Worm (Caenorhabditis elegans): ENCODE results near the gene F37A8.5.

F37A8.5 gene

DNA sequence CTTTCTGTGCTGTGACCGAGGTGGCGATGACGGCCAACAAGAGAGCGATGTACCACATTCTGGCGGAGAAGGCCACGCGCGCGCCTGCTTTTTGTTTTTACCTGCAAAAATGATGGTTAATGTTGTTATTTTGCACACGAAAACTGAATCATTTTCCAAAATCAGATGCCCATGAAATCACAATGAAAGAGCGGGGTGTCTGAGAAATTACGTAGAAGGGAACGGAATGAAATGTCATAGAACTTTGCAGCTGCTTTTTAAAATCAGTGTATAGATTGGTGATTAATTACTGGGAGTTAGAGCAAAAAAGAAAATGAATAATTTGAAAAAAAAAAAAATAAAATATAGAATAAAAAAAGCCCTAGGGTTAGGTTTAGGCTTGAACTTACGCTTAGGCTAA, 20.6 kb upstream of the F37A8.5 start, which contains the start of gene npl-10:
npl-10 (minus strand) TSS at position 101 of the 400 bp plus-strand sequence.
- TF ChIP-seq him-1 (tag; optimal IDR thresholded peaks at IDR 0.05) = no peak
- TF ChIP-seq W03F9.2 (tag; optimal IDR thresholded peaks at IDR 0.05) = no peak
- no peak for TF ChIP-seq dao-5 (tag; optimal IDR thresholded peaks at IDR 0.05)

DNA sequence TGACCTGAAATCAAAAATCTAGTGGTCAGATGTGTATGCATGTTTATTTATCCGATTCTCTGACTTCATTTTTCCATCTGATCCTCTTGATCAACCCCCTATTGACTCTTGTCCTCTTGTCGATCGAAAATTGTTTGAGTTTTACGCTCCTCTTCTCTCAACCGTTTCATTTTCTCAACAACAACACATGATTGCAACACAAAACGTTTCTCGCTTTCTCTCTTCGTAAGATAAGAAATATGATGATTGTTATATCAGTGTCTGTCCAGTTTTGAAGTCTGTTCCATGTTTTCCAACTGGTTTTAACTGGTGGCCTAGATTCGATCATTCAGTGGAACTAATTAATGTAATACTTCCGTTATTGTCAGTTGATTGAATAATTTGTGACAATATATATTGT, 4.4 kb upstream of the F37A8.5 start:
- no peak for TF ChIP-seq dao-5 (tag; optimal IDR thresholded peaks at IDR 0.05)
- no peak for TF ChIP-seq him-1 (tag; optimal IDR thresholded peaks at IDR 0.05)
- no peak for TF ChIP-seq W03F9.2 (tag; optimal IDR thresholded peaks at IDR 0.05)

DNA sequence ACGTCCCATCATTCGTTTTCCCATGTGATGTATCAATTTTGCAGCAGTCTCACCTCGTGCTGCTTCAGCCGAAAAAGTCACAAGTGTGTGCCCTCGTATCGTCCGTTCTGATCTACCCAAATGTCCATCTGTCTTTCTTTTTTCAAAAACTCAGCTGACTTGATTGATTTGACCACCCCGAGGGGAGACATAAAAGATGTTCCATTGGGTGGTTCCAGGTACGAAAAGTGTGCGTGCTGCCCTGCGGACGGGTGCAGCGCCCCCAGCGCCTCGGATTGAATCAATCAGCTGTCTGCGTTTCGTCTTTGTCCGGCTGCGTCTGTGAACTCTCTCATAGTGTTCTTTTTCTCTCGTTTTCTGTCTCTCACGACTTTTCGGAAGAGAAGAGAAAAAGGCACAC, 3.2 kb upstream of the F37A8.5 start:
- TF ChIP-seq him-1 (tag; optimal IDR thresholded peaks at IDR 0.05) (peak; percentile 26), dao-5 (tag; optimal IDR thresholded peaks at IDR 0.05) (no peak), W03F9.2 (tag; optimal IDR thresholded peaks at IDR 0.05) (no peak)

DNA sequence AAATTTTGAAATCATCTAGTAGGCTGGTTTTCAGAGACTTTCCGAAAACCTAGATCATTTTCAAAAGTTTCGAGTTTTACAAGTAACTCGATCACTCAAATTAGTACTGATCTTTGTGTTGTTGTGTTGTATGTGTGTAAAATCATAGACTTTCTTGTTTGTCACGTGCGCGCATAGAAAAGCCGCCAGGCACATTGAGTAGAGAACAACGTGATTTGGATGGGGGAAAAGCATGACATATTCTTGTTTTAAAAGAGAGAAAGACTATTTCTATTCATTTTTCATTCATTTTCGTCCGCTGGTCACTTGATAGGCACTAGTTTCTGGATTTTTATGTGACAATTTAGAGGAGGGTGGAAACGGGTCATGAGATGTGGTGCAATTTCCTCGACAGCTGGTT, 2.2 kb upstream of the F37A8.5 start:
- TF ChIP-seq W03F9.2 (tag; optimal IDR thresholded peaks at IDR 0.05) (no peak), him-1 (tag; optimal IDR thresholded peaks at IDR 0.05) (no peak), dao-5 (tag; optimal IDR thresholded peaks at IDR 0.05) (no peak)

DNA sequence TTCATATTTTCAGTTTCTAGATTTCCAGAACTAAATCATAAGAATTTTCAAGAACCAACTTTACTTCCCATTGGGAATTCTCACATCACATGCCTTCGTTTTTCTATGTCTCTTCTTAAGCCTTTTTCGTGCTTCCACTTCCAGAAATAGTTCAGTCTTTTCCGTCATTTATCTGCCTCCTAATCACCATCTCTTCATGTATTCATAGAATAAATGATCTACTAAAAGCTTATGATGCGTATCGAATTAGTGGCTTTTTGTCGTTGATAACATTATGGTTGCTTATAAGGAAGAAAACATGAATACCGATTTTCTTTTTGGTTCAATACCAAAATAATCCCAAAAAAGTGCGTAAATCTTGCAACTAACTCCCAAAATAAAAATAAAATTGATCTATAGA, 1.6 kb upstream of the F37A8.5 start:
- TF ChIP-seq dao-5 (tag; optimal IDR thresholded peaks at IDR 0.05) = no peak
- no peak for TF ChIP-seq him-1 (tag; optimal IDR thresholded peaks at IDR 0.05)
- no peak for TF ChIP-seq W03F9.2 (tag; optimal IDR thresholded peaks at IDR 0.05)

DNA sequence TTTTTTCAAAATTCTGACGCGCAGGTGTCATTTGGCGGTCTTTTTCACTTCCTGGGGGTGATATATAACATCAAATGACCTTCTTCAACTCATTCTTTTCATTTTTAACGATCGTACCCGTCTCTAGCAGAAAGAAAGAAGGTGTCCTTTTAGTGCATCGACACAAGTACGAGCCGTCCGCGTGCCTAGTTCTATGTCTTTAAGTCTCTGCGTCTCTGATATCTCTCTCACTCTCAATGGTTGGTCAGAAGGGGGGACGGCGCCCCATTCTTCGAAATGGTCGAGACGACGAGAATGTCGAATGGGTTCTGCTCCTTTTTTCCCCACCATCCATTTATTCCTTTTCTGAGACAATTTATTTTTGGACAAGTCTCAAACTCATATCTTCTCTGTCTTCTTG, 750 bp upstream of the F37A8.5 start:
- TF ChIP-seq dao-5 (tag; optimal IDR thresholded peaks at IDR 0.05) (no peak), him-1 (tag; optimal IDR thresholded peaks at IDR 0.05) (peak; percentile 39)

DNA sequence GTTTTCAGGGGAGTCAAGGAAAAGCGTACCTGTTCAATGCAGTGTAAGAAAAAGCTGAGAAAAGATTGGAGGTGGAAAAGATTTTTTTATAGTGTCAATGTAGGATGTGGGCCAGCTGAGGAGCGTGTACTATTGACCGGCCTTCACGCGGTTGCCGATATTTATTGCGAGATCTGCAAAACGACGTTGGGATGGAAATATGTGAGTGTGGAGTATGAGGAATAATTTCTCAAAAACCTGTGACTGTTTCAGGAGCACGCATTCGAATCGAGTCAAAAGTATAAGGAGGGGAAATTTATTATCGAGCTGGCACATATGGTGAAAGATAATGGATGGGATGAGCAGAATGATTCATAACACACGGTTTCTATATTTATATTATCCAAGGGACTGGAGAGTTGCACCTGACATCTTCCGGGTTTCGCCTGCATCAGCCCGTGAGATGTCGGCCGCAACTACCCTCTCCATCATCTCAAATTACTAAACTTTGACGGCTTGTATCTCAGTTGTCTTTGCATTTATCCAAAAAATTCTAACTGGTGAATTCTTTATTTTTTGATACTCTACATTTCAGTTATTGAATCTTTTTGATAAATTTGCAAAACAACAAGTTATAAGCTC, 805 bp downstream of the F37A8.5 start:
- TF ChIP-seq him-1 (tag; optimal IDR thresholded peaks at IDR 0.05) (no peak), dao-5 (tag; optimal IDR thresholded peaks at IDR 0.05) (no peak), W03F9.2 (tag; optimal IDR thresholded peaks at IDR 0.05) (no peak)

DNA sequence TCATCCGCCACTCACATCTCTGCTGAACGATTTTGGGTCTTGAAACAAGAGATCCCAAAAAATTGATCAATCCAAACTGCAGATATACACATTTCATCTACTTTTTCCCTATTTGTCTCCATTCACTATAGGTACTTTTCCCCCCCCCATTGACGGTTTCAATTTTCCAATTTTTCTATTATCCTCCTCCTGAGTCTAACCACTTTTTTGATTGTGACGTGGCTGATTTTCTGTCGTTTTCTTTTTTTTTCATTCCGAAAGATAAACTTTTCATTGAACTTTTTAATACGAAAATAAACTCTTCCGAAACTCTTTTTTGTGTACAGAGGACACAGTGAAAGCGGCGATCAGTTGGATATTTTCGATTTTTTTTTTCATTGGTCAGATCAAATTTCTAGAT, 1.4 kb downstream of the F37A8.5 start:
- TF ChIP-seq W03F9.2 (tag; optimal IDR thresholded peaks at IDR 0.05) = no peak
- no peak for TF ChIP-seq dao-5 (tag; optimal IDR thresholded peaks at IDR 0.05)
- no peak for TF ChIP-seq him-1 (tag; optimal IDR thresholded peaks at IDR 0.05)

DNA sequence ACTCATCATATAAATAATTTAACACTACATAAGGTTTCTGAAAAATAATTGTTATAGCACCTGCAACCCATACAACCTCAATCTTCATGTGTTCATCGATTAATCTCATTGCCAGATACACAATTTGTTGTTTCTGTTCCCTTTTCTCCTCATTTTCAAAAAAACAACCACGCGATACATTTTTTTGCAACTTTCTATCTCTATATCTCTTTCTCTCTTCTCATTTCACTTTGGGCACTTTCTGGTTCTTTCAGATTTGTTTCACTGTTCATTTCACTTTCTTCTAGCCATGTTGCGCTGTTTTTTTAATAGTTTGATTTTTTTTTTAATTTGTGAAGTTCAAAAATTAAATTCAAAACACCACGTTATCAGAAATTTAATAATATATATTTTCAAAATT, 2.8 kb downstream of the F37A8.5 start:
- TF ChIP-seq dao-5 (tag; optimal IDR thresholded peaks at IDR 0.05) (no peak), him-1 (tag; optimal IDR thresholded peaks at IDR 0.05) (no peak), W03F9.2 (tag; optimal IDR thresholded peaks at IDR 0.05) (no peak)

DNA sequence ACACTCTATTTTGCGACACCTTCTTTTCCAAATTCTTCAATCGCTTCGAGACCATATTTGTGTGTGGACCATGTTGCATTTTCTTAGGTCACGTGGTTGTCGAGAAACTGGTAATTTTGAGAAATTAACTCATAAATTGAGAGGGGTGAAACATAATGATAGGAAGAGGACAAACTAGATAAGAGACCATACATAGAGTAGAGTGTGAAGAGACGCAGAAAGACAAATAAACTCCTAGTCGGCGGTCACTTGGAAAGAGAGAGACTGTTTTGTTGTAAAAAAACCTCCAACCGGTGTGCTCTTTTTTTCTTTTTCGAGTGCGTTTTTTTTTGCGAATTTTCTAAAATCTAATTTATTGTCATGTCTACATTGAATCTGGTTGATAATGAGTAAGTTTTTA, 3.6 kb downstream of the F37A8.5 start, which contains the start of gene R10E9.3:
R10E9.3 (plus strand) TSS at position 235 of the 400 bp plus-strand sequence.
- TF ChIP-seq W03F9.2 (tag; optimal IDR thresholded peaks at IDR 0.05) (no peak), him-1 (tag; optimal IDR thresholded peaks at IDR 0.05) (no peak), dao-5 (tag; optimal IDR thresholded peaks at IDR 0.05) (no peak)

DNA sequence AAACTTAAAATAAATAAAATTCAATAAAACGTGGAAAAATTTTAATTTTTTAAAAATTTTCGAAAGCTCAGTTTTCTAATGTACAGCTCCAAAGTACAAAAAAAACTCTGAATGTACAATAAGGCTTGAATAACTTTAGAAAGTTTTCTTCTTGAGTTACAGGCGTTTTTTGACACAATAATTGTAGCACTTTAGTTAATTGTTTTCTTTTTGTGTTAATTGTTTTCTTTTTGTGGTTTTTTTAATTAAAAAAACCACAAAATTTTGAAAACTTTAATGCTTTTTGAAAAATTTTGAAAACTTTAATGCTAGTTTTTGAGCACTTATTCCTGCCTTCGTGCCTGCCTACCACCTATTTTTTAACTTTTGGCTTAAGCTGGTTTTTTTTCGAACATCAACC, 7.8 kb downstream of the F37A8.5 start, which contains the start of gene R10E9.2:
R10E9.2 (minus strand) TSS at position 101 of the 400 bp plus-strand sequence.
- TF ChIP-seq dao-5 (tag; optimal IDR thresholded peaks at IDR 0.05) (no peak), W03F9.2 (tag; optimal IDR thresholded peaks at IDR 0.05) (no peak)

DNA sequence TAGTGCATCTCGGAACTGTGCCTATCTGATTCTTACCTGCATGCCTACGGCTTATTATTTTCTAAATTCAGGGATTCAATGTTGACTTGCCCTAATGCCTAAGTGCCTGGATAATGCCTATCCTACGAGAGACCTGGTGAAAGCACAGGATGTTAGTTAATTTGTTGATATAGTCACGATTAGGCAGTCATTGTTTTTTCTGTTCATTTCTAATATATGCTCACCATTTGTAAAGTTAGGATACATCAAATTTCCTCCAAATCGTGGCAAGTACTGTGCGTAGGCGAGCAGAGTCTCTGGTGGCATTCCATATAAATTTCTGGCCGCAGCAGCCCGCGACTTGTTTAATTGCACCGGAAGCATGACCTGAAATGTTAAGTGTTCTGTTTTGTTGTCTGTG, 9.7 kb downstream of the F37A8.5 start:
- no peak for TF ChIP-seq W03F9.2 (tag; optimal IDR thresholded peaks at IDR 0.05)
- no peak for TF ChIP-seq dao-5 (tag; optimal IDR thresholded peaks at IDR 0.05)
- no peak for TF ChIP-seq him-1 (tag; optimal IDR thresholded peaks at IDR 0.05)

DNA sequence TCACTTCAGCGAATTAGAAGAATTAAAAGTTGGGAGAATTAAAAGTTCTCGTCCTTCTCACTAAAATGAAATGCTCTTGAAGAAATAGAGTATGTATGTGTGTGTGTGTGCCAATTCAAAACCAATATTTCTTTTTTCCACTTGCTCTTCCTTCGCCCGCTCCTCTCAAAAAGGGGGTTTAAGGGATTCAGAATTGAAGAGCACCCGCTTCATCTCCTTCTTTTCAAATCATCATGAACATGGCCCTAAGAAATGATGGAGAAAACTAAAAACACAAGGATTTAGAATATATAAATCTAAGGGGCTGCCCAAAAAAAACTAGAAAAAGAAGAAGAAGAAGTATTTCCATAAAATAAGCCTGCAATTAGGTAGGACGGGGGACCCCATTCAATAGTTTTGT, 12.7 kb downstream of the F37A8.5 start:
- TF ChIP-seq him-1 (tag; optimal IDR thresholded peaks at IDR 0.05) (no peak), W03F9.2 (tag; optimal IDR thresholded peaks at IDR 0.05) (no peak), dao-5 (tag; optimal IDR thresholded peaks at IDR 0.05) (no peak)

DNA sequence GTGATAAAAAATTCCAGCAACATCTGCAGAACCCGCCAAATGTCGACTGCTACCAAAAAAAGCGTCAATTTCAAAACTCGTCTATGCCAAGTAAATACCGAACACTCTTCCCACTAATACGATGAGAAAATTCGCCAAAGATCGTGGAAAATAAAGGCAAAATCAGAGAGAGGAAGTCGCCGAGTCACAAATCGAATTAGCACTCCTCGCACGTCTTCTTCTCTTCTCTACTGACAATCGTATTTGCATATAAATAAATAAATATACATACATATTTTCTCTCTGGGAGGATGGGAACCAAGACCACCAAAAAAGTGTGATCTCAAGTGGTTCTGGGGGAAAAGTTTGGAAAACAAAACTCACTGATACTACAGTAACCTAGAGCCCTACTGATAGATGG, 14.0 kb downstream of the F37A8.5 start:
- TF ChIP-seq him-1 (tag; optimal IDR thresholded peaks at IDR 0.05) = no peak
- no peak for TF ChIP-seq dao-5 (tag; optimal IDR thresholded peaks at IDR 0.05)
- no peak for TF ChIP-seq W03F9.2 (tag; optimal IDR thresholded peaks at IDR 0.05)

DNA sequence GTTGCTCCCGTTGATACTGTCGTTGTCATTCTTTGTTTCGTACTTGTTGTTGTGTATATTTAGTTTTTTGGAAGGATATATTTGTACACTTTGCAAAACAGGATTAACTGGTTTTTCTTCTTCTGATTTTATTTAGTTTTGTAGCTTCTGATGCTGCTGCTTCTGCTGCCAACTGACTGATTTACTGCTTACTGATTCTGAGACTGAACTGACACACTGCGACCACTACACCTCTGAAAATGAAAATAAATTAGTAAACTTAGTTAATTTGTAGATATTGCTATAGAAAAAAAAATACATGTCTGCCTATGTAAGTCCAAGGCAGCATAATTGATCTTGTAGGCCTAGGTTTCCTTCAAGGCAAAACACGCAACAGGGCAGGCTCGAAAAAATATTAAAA, 16.3 kb downstream of the F37A8.5 start, which contains the start of gene R10E9.4:
R10E9.4 (minus strand) TSS at position 101 of the 400 bp plus-strand sequence.
- TF ChIP-seq him-1 (tag; optimal IDR thresholded peaks at IDR 0.05) (no peak), W03F9.2 (tag; optimal IDR thresholded peaks at IDR 0.05) (no peak), dao-5 (tag; optimal IDR thresholded peaks at IDR 0.05) (no peak)
